Worm (Caenorhabditis elegans) whole organism, L1 larva: Measurements from ENCODE around the gene C36B7.6.

Experiments
- C04F5.9 ChIP-seq: sonication (generic microtip); optimal IDR thresholded peaks from 2 replicates; lab custom pipeline; 2016; ENCODE audit warnings: missing genetic modification characterization, missing compliant biosample characterization
- C16A3.4 ChIP-seq: fragments of 150-350 bp; optimal IDR thresholded peaks from 2 replicates; lab custom pipeline; 2014; ENCODE audit warnings: missing biosample characterization, missing genetic modification characterization
- C34B4.2 ChIP-seq: sonication (generic microtip); optimal IDR thresholded peaks from 2 replicates; lab custom pipeline; 2017; ENCODE audit warnings: mild to moderate bottlenecking, missing genetic modification characterization, missing compliant biosample characterization
- Y116A8C.19 ChIP-seq: sonication (generic microtip); optimal IDR thresholded peaks from 2 replicates; lab custom pipeline; 2016; ENCODE audit warnings: missing compliant biosample characterization, missing genetic modification characterization, borderline replicate concordance
- alr-1 ChIP-seq: fragments of 200-800 bp; sonication (Bioruptor generic); optimal IDR thresholded peaks from 2 replicates; lab custom pipeline; 2018; ENCODE audit warnings: borderline replicate concordance, mild to moderate bottlenecking, missing genetic modification characterization, missing compliant biosample characterization
- aly-2 ChIP-seq: fragments of 150-350 bp; optimal IDR thresholded peaks from 2 replicates; lab custom pipeline; 2014; ENCODE audit warnings: missing biosample characterization, missing genetic modification characterization
- ama-1 ChIP-seq: fragments of 150-350 bp; optimal IDR thresholded peaks from 2 replicates; lab custom pipeline; 2014
- ceh-63 ChIP-seq: fragments of 200-800 bp; sonication (Bioruptor generic); optimal IDR thresholded peaks from 2 replicates; lab custom pipeline; 2018; ENCODE audit warnings: mild to moderate bottlenecking, missing genetic modification characterization, missing compliant biosample characterization
- ceh-8 ChIP-seq: fragments of 200-800 bp; sonication (Bioruptor generic); optimal IDR thresholded peaks from 2 replicates; lab custom pipeline; 2018; ENCODE audit warnings: mild to moderate bottlenecking, missing genetic modification characterization, moderate library complexity, missing compliant biosample characterization
- ceh-88 ChIP-seq: fragments of 200-800 bp; sonication (Bioruptor generic); IDR thresholded peaks from 2 replicates; pipeline ENCODE4 v1.3.6; 2022; ENCODE audit warnings: missing genetic modification characterization, missing compliant biosample characterization
- efl-1 ChIP-seq, 4 experiments: fragments of 150-350 bp; optimal IDR thresholded peaks in 3 of 4; peaks in 1 of 4; 1 replicate in 1 of 4; 2 replicates in 3 of 4; lab custom pipeline; 2014; ENCODE audit warnings: missing biosample characterization in 2 of 4, missing genetic modification characterization in 2 of 4, missing genetic modification reagents in 2 of 4
- efl-3 ChIP-seq: fragments of 200-800 bp; sonication (Bioruptor generic); optimal IDR thresholded peaks from 2 replicates; lab custom pipeline; 2018; ENCODE audit warnings: mild to moderate bottlenecking, missing genetic modification characterization, missing compliant biosample characterization
- egl-13 ChIP-seq: sonication (generic microtip); optimal IDR thresholded peaks from 2 replicates; lab custom pipeline; 2016; ENCODE audit warnings: missing genotype, missing genetic modification reagents, missing genetic modification characterization, missing compliant biosample characterization
- egl-27 ChIP-seq, 2 experiments: fragments of 150-350 bp in 1 of 2; sonication (generic microtip); optimal IDR thresholded peaks; 3 replicates each; lab custom pipeline; 2017 to 2018; ENCODE audit warnings: missing biosample characterization in 2 of 2, missing genetic modification characterization in 2 of 2, missing genetic modification reagents in 2 of 2
- elt-2 ChIP-seq: sonication (generic microtip); optimal IDR thresholded peaks from 2 replicates; lab custom pipeline; 2016; ENCODE audit warnings: missing genetic modification characterization, mild to moderate bottlenecking, inconsistent platforms, missing compliant biosample characterization, missing genetic modification reagents
- elt-3 ChIP-seq, 6 experiments: fragments of 150-350 bp in 1 of 6; sonication (generic microtip); optimal IDR thresholded peaks; 2 replicates each; lab custom pipeline; 2017 to 2018; ENCODE audit warnings: missing biosample characterization in 6 of 6, missing genetic modification characterization in 6 of 6, inconsistent platforms in 1 of 6
- fkh-4 ChIP-seq: sonication (generic microtip); optimal IDR thresholded peaks from 2 replicates; lab custom pipeline; 2016; ENCODE audit warnings: missing compliant biosample characterization, missing genetic modification characterization, borderline replicate concordance
- fos-1 ChIP-seq: fragments of 150-350 bp; optimal IDR thresholded peaks from 2 replicates; lab custom pipeline; 2014; ENCODE audit warnings: missing biosample characterization, missing genetic modification characterization
- hlh-17 ChIP-seq: fragments of 200-800 bp; sonication (Bioruptor generic); optimal IDR thresholded peaks from 2 replicates; lab custom pipeline; 2018; ENCODE audit warnings: missing genetic modification characterization, mild to moderate bottlenecking, missing compliant biosample characterization, moderate library complexity, borderline replicate concordance
- hlh-4 ChIP-seq: sonication (generic microtip); optimal IDR thresholded peaks from 2 replicates; lab custom pipeline; 2016; ENCODE audit warnings: mild to moderate bottlenecking, missing genetic modification characterization, missing compliant biosample characterization
- hpl-2 ChIP-seq: fragments of 150-350 bp; optimal IDR thresholded peaks from 2 replicates; lab custom pipeline; 2014; ENCODE audit warnings: missing biosample characterization, missing genetic modification reagents, missing genetic modification characterization
- irx-1 ChIP-seq: sonication (generic microtip); optimal IDR thresholded peaks from 2 replicates; lab custom pipeline; 2016; ENCODE audit warnings: missing genetic modification characterization, missing compliant biosample characterization
- isw-1 ChIP-seq: fragments of 200-800 bp; sonication (Bioruptor generic); IDR thresholded peaks from 2 replicates; pipeline ENCODE4 v1.3.6; 2022; ENCODE audit warnings: missing genetic modification characterization, missing compliant biosample characterization
- lin-35 ChIP-seq, 2 experiments: fragments of 150-350 bp; optimal IDR thresholded peaks; 2 replicates each; lab custom pipeline; 2014; ENCODE audit warnings: missing biosample characterization in 2 of 2, missing genetic modification characterization in 2 of 2, missing genetic modification reagents in 2 of 2
- lin-39 ChIP-seq: fragments of 150-350 bp; optimal IDR thresholded peaks from 2 replicates; lab custom pipeline; 2014; ENCODE audit warnings: missing biosample characterization, missing genetic modification reagents, missing genetic modification characterization
- lir-3 ChIP-seq: sonication (generic microtip); optimal IDR thresholded peaks from 2 replicates; lab custom pipeline; 2016; ENCODE audit warnings: mild to moderate bottlenecking, missing genetic modification characterization, moderate library complexity, missing compliant biosample characterization; ENCODE audit not compliant: poor library complexity
- mdl-1 ChIP-seq, 2 experiments: fragments of 150-350 bp; optimal IDR thresholded peaks; 2 replicates each; lab custom pipeline; 2014 to 2017; ENCODE audit warnings: missing biosample characterization in 2 of 2, missing genetic modification characterization in 2 of 2, inconsistent platforms in 1 of 2
- mep-1 ChIP-seq: fragments of 150-350 bp; optimal IDR thresholded peaks from 2 replicates; lab custom pipeline; 2014; ENCODE audit warnings: missing biosample characterization, missing genetic modification characterization
- nhr-11 ChIP-seq: fragments of 150-350 bp; optimal IDR thresholded peaks from 2 replicates; lab custom pipeline; 2014; ENCODE audit warnings: missing biosample characterization, missing genetic modification characterization
- nhr-12 ChIP-seq: sonication (generic microtip); optimal IDR thresholded peaks from 2 replicates; lab custom pipeline; 2017; ENCODE audit warnings: missing biosample characterization, missing genetic modification characterization
- nhr-20 ChIP-seq: sonication (generic microtip); optimal IDR thresholded peaks from 2 replicates; lab custom pipeline; 2016; ENCODE audit warnings: mild to moderate bottlenecking, missing genetic modification characterization, missing compliant biosample characterization
- nhr-237 ChIP-seq: fragments of 150-350 bp; optimal IDR thresholded peaks from 2 replicates; lab custom pipeline; 2014; ENCODE audit warnings: missing biosample characterization, missing genetic modification characterization
- nhr-47 ChIP-seq: sonication (generic microtip); optimal IDR thresholded peaks from 2 replicates; lab custom pipeline; 2016; ENCODE audit warnings: mild to moderate bottlenecking, missing genetic modification characterization, moderate library complexity, missing compliant biosample characterization
- nhr-71 ChIP-seq: sonication (generic microtip); optimal IDR thresholded peaks from 2 replicates; lab custom pipeline; 2016; ENCODE audit warnings: mild to moderate bottlenecking, missing genetic modification characterization, moderate library complexity, missing compliant biosample characterization
- nhr-84 ChIP-seq: sonication (generic microtip); optimal IDR thresholded peaks from 2 replicates; lab custom pipeline; 2017; ENCODE audit warnings: missing biosample characterization, missing genetic modification characterization
- nhr-85 ChIP-seq: sonication (generic microtip); peaks from one replicate; lab custom pipeline; 2016; ENCODE audit warnings: missing genetic modification characterization, inconsistent platforms, missing compliant biosample characterization
- nhr-90 ChIP-seq: sonication (generic microtip); optimal IDR thresholded peaks from 2 replicates; lab custom pipeline; 2016; ENCODE audit warnings: mild to moderate bottlenecking, missing genetic modification characterization, missing compliant biosample characterization; ENCODE audit not compliant: poor library complexity
- pax-3 ChIP-seq: fragments of 200-800 bp; sonication (Bioruptor generic); optimal IDR thresholded peaks from 2 replicates; lab custom pipeline; 2018; ENCODE audit warnings: mild to moderate bottlenecking, missing genetic modification characterization, moderate library complexity, missing compliant biosample characterization
- rnt-1 ChIP-seq: sonication (generic microtip); optimal IDR thresholded peaks from 2 replicates; lab custom pipeline; 2016; ENCODE audit warnings: mild to moderate bottlenecking, missing genetic modification characterization, moderate library complexity, missing compliant biosample characterization
- snpc-4 ChIP-seq: fragments of 150-350 bp; optimal IDR thresholded peaks from 2 replicates; lab custom pipeline; 2014; ENCODE audit warnings: missing biosample characterization, missing genetic modification characterization
- snu-23 ChIP-seq: sonication (generic microtip); optimal IDR thresholded peaks from 2 replicates; lab custom pipeline; 2016; ENCODE audit warnings: missing genetic modification characterization, missing compliant biosample characterization
- sox-4 ChIP-seq: sonication (generic microtip); optimal IDR thresholded peaks from 2 replicates; lab custom pipeline; 2016; ENCODE audit warnings: missing genetic modification characterization, missing compliant biosample characterization
- sptf-1 ChIP-seq: fragments of 150-350 bp; optimal IDR thresholded peaks from 2 replicates; lab custom pipeline; 2014; ENCODE audit warnings: missing biosample characterization, missing genetic modification characterization
- sup-37 ChIP-seq: fragments of 200-800 bp; sonication (Bioruptor generic); optimal IDR thresholded peaks from 2 replicates; lab custom pipeline; 2018; ENCODE audit warnings: mild to moderate bottlenecking, missing genetic modification characterization, missing compliant biosample characterization
- swsn-7 ChIP-seq: sonication (generic microtip); optimal IDR thresholded peaks from 2 replicates; lab custom pipeline; 2016; ENCODE audit warnings: missing genetic modification characterization, missing compliant biosample characterization
- tlp-1 ChIP-seq: fragments of 150-350 bp; optimal IDR thresholded peaks from 2 replicates; lab custom pipeline; 2014; ENCODE audit warnings: missing biosample characterization, missing genetic modification characterization
- unc-130 ChIP-seq: fragments of 150-350 bp; optimal IDR thresholded peaks from 2 replicates; lab custom pipeline; 2017; ENCODE audit warnings: missing biosample characterization, missing genetic modification characterization, inconsistent platforms
- unc-62 ChIP-seq: fragments of 150-350 bp; optimal IDR thresholded peaks from 2 replicates; lab custom pipeline; 2014; ENCODE audit warnings: missing biosample characterization, missing genetic modification reagents, missing genetic modification characterization
- unc-86 ChIP-seq: sonication (generic microtip); optimal IDR thresholded peaks from 2 replicates; lab custom pipeline; 2016; ENCODE audit warnings: missing genetic modification characterization, missing compliant biosample characterization
- unc-98 ChIP-seq: fragments of 200-800 bp; sonication (Bioruptor generic); IDR thresholded peaks from 2 replicates; pipeline ENCODE4 v1.3.6; 2022; ENCODE audit warnings: missing genetic modification characterization, missing compliant biosample characterization
- vab-15 ChIP-seq: sonication (generic microtip); optimal IDR thresholded peaks from 2 replicates; lab custom pipeline; 2017; ENCODE audit warnings: missing genotype, mild to moderate bottlenecking, missing genetic modification characterization, missing compliant biosample characterization
- zag-1 ChIP-seq: fragments of 150-350 bp; optimal IDR thresholded peaks from 2 replicates; lab custom pipeline; 2014; ENCODE audit warnings: missing biosample characterization, missing genetic modification characterization
- zip-4 ChIP-seq: fragments of 200-800 bp; sonication (Bioruptor generic); optimal IDR thresholded peaks from 2 replicates; lab custom pipeline; 2018; ENCODE audit warnings: mild to moderate bottlenecking, missing genetic modification characterization, moderate library complexity, missing compliant biosample characterization

Gene C36B7.6

ce11 chrX:7100290-7100689 lies at the start of gene C36B7.6:
Gene C36B7.6, minus strand, starts transcription at chrX:7100338.
- TF ChIP-seq pax-3 (tag; lab: Kevin White, UChicago): no peak
- no peak for TF ChIP-seq C34B4.2
- no peak for TF ChIP-seq egl-13 (tag; lab: Kevin White, UChicago)
- no peak for TF ChIP-seq snpc-4
- no peak for TF ChIP-seq swsn-7
- TF ChIP-seq elt-2: no peak
- TF ChIP-seq fos-1 (tag; lab: Kevin White, UChicago): no peak
- no peak for TF ChIP-seq nhr-47 (tag; lab: Kevin White, UChicago)
- TF ChIP-seq lin-39 (tag; lab: Kevin White, UChicago): no peak
- TF ChIP-seq C16A3.4 (tag; lab: Kevin White, UChicago): peak; percentile 45
- TF ChIP-seq unc-86 (tag; lab: Kevin White, UChicago): no peak
- TF ChIP-seq hpl-2 (GFP tag; lab: Kevin White, UChicago): no peak
- peak; percentile 7 for TF ChIP-seq nhr-90 (tag; lab: Kevin White, UChicago)
- TF ChIP-seq irx-1 (tag; lab: Kevin White, UChicago): no peak
- TF ChIP-seq nhr-237 (tag; lab: Kevin White, UChicago): no peak
- TF ChIP-seq hlh-17: no peak
- TF ChIP-seq unc-130 (tag; lab: Kevin White, UChicago): peak; percentile 0
- no peak for TF ChIP-seq C04F5.9
- no peak for TF ChIP-seq nhr-12 (tag; lab: Kevin White, UChicago)
- TF ChIP-seq mdl-1 (tag; optimal IDR thresholded peaks at IDR 0.05; lab: Kevin White, UChicago): peak in 1 of 2 experiments; percentile 45
- no peak for TF ChIP-seq elt-3 (tag; optimal IDR thresholded peaks at IDR 0.05; lab: Kevin White, UChicago)
- no peak for TF ChIP-seq efl-3
- TF ChIP-seq nhr-85 (tag; lab: Kevin White, UChicago): no peak
- TF ChIP-seq ceh-63 (GFP tag; lab: Kevin White, UChicago): no peak
- TF ChIP-seq unc-98 (GFP tag; lab: Robert Waterston, UW): no peak
- TF ChIP-seq rnt-1 (tag; lab: Kevin White, UChicago): no peak
- TF ChIP-seq vab-15 (tag; lab: Kevin White, UChicago): no peak
- no peak for TF ChIP-seq ceh-8 (GFP tag; lab: Kevin White, UChicago)
- no peak for TF ChIP-seq zag-1 (tag; lab: Kevin White, UChicago)
- TF ChIP-seq sptf-1 (tag; lab: Kevin White, UChicago): no peak
- TF ChIP-seq nhr-20 (tag; lab: Kevin White, UChicago): peak; percentile 26
- peak; percentile 17 to 65 for TF ChIP-seq lin-35 (GFP tag; optimal IDR thresholded peaks at IDR 0.05; lab: Kevin White, UChicago)
- no peak for TF ChIP-seq tlp-1 (tag; lab: Kevin White, UChicago)
- no peak for TF ChIP-seq sup-37
- no peak for TF ChIP-seq sox-4
- no peak for TF ChIP-seq isw-1 (GFP tag; lab: Robert Waterston, UW)
- TF ChIP-seq aly-2 (tag; lab: Kevin White, UChicago): no peak
- TF ChIP-seq fkh-4 (tag; lab: Kevin White, UChicago): no peak
- TF ChIP-seq Y116A8C.19: no peak
- TF ChIP-seq nhr-84: no peak
- TF ChIP-seq mep-1 (tag; lab: Kevin White, UChicago): peak; percentile 60
- no peak for TF ChIP-seq hlh-4 (tag; lab: Kevin White, UChicago)
- no peak for TF ChIP-seq egl-27 (tag; optimal IDR thresholded peaks at IDR 0.05; lab: Kevin White, UChicago)
- TF ChIP-seq alr-1: no peak
- TF ChIP-seq efl-1 (optimal IDR thresholded peaks at IDR 0.05; lab: Kevin White, UChicago): peak in 1 of 2 experiments; percentile 14
- peak in 1 of 2 experiments; percentile 1 for TF ChIP-seq efl-1 (GFP tag; optimal IDR thresholded peaks at IDR 0.05 in 1 of 2; lab: Kevin White, UChicago)
- TF ChIP-seq ceh-88 (GFP tag; lab: Robert Waterston, UW): no peak
- no peak for TF ChIP-seq unc-62 (GFP tag; lab: Kevin White, UChicago)
- no peak for TF ChIP-seq nhr-71 (tag; lab: Kevin White, UChicago)
- TF ChIP-seq nhr-11 (tag; lab: Kevin White, UChicago): no peak
- no peak for TF ChIP-seq zip-4 (GFP tag; lab: Kevin White, UChicago)
- no peak for TF ChIP-seq ama-1 (lab: Kevin White, UChicago)
- no peak for TF ChIP-seq lir-3 (tag; lab: Kevin White, UChicago)
- peak; percentile 53 for TF ChIP-seq snu-23 (GFP tag; lab: Kevin White, UChicago)
